Worm (Caenorhabditis elegans): ENCODE results near the gene crn-3.
A peak's percentile ranks its signal among the peaks of the same experiment; 100 is the strongest.

The crn-3 gene

DNA sequence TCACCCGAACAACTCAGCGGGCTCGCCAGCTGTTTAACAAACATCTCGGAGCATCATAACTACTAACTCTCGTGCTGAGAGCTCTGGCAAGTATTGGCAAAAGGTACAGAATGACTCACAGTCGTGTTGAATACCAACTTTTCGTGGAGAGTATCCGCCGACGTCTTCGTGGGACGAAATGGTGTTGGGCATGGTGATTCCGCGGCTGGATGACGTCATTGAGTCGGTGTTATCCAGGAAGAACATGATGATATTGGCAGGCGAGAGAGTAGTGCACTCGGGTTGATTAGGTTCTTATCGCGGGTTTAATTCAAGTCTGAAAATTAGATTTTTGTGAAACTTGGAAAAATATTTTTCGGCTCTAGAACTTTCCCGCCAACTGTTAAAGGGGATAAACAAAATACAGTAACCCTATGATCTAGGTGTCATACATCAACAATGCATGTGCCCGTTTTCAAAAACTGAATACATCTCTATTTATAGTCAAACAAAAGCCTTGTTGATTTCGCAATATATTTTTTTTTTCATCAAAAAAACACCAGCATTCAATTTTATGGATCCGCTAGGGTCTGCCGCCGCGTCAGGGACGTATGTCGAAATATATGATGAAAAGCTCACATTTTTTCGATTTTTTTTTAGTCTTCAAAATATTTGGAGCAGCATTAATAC lies 34.3 kb upstream of the crn-3 start:
- TF ChIP-seq sptf-1 (tag; optimal IDR thresholded peaks at IDR 0.05) (no peak), zip-8 (tag; optimal IDR thresholded peaks at IDR 0.05) (peak; percentile 9), hlh-1 (tag; optimal IDR thresholded peaks at IDR 0.05) (peak; percentile 15)

DNA sequence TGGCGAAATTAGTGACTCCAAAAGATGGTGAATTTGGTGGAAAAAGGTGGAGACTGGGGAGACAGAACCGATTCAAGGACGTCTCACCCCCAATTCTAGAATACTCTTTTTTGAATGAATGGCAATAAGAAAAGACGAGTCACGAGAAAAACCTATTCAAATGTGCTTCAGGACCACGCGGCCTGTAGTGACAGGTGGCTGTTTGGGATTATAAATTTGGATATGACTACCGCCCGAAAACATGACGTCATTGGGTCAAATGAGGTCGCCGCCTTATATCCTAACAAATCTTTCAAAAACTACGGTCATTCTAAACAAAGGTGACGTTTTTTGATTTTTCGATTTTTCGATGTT lies 33.8 kb upstream of the crn-3 start:
- no peak for TF ChIP-seq unc-120 (tag; optimal IDR thresholded peaks at IDR 0.05; ENCODE audit: poor library complexity, severe bottlenecking)
- peak; percentile 5 for TF ChIP-seq unc-62 (GFP tag; optimal IDR thresholded peaks at IDR 0.05)
- TF ChIP-seq mep-1 (tag; optimal IDR thresholded peaks at IDR 0.05), result no peak
- no peak for TF ChIP-seq unc-39 (tag; optimal IDR thresholded peaks at IDR 0.05)
- TF ChIP-seq bed-3 (GFP tag; optimal IDR thresholded peaks at IDR 0.05), result no peak
- no peak for TF ChIP-seq hlh-1 (tag; optimal IDR thresholded peaks at IDR 0.05)
- TF ChIP-seq nhr-76 (tag; optimal IDR thresholded peaks at IDR 0.05), result no peak
- TF ChIP-seq nhr-2 (tag; optimal IDR thresholded peaks at IDR 0.05), result peak; percentile 71
- TF ChIP-seq lin-32 (GFP tag; optimal IDR thresholded peaks at IDR 0.05), result peak; percentile 82
- no peak for TF ChIP-seq ham-2 (GFP tag; optimal IDR thresholded peaks at IDR 0.05)
- TF ChIP-seq drap-1 (GFP tag; optimal IDR thresholded peaks at IDR 0.05), result no peak
- TF ChIP-seq flh-1 (GFP tag; optimal IDR thresholded peaks at IDR 0.05), result no peak
- no peak for TF ChIP-seq nhr-237 (tag; optimal IDR thresholded peaks at IDR 0.05)
- TF ChIP-seq ztf-11 (tag; optimal IDR thresholded peaks at IDR 0.05), result no peak
- TF ChIP-seq snpc-4 (tag; optimal IDR thresholded peaks at IDR 0.05), result no peak
- TF ChIP-seq lin-13 (tag; optimal IDR thresholded peaks at IDR 0.05), result no peak
- no peak for TF ChIP-seq ces-1 (GFP tag; optimal IDR thresholded peaks at IDR 0.05)
- peak; percentile 40 for TF ChIP-seq cnd-1 (tag; optimal IDR thresholded peaks at IDR 0.05)
- no peak for TF ChIP-seq mls-2 (tag; optimal IDR thresholded peaks at IDR 0.05)
- no peak for TF ChIP-seq sem-2 (GFP tag; optimal IDR thresholded peaks at IDR 0.05)
- no peak for TF ChIP-seq nhr-12 (tag; optimal IDR thresholded peaks at IDR 0.05)
- TF ChIP-seq nhr-28 (tag; optimal IDR thresholded peaks at IDR 0.05), result no peak
- no peak for TF ChIP-seq mab-5 (tag; optimal IDR thresholded peaks at IDR 0.05)
- TF ChIP-seq lsy-2 (tag; optimal IDR thresholded peaks at IDR 0.05), result no peak
- TF ChIP-seq zip-8 (tag; optimal IDR thresholded peaks at IDR 0.05), result peak; percentile 50
- TF ChIP-seq elt-1 (tag; optimal IDR thresholded peaks at IDR 0.05; ENCODE audit: borderline replicate concordance, insufficient read depth), result no peak
- TF ChIP-seq tbx-8 (GFP tag; optimal IDR thresholded peaks at IDR 0.05), result no peak
- TF ChIP-seq elt-3 (tag; optimal IDR thresholded peaks at IDR 0.05), result no peak
- TF ChIP-seq sptf-1 (tag; optimal IDR thresholded peaks at IDR 0.05), result no peak
- TF ChIP-seq ceh-39 (tag; optimal IDR thresholded peaks at IDR 0.05), result no peak
- no peak for TF ChIP-seq pha-4 (tag; optimal IDR thresholded peaks at IDR 0.05)
- TF ChIP-seq ceh-83 (GFP tag; optimal IDR thresholded peaks at IDR 0.05), result no peak
- TF ChIP-seq M03D4.4 (tag; optimal IDR thresholded peaks at IDR 0.05), result no peak
- TF ChIP-seq ceh-43 (GFP tag; optimal IDR thresholded peaks at IDR 0.05), result no peak
- TF ChIP-seq blmp-1 (tag; optimal IDR thresholded peaks at IDR 0.05), result no peak

DNA sequence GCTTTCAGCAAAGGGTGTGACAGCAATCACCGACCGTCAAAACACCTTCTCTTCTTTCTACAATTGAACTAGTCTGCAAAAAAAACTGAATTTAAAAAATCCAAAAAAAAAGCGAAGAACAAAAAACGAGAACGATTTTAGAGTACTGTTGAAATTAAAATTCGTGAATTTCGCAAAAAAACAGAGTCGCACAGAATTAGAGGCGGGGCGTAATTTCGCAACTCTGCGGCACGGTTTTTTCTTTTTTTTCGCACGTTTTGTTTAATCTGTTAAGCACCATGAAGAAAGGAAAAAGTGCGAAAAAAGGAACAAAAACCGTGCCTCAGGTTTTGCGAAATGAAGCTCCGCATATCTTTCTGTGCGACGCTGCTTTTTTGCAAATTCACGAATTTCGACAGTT lies 32.9 kb upstream of the crn-3 start, which contains the start of gene mnk-1:
mnk-1 (minus strand) TSS at position 73 of the 400 bp plus-strand sequence.
- no peak for TF ChIP-seq sptf-1 (tag; optimal IDR thresholded peaks at IDR 0.05)
- no peak for TF ChIP-seq nhr-28 (tag; optimal IDR thresholded peaks at IDR 0.05)
- TF ChIP-seq zip-8 (tag; optimal IDR thresholded peaks at IDR 0.05), result no peak
- no peak for TF ChIP-seq lin-13 (tag; optimal IDR thresholded peaks at IDR 0.05)
- TF ChIP-seq lsy-2 (tag; optimal IDR thresholded peaks at IDR 0.05), result no peak
- TF ChIP-seq sem-2 (GFP tag; optimal IDR thresholded peaks at IDR 0.05), result no peak
- no peak for TF ChIP-seq mep-1 (tag; optimal IDR thresholded peaks at IDR 0.05)
- no peak for TF ChIP-seq hlh-1 (tag; optimal IDR thresholded peaks at IDR 0.05)
- TF ChIP-seq blmp-1 (tag; optimal IDR thresholded peaks at IDR 0.05), result no peak
- TF ChIP-seq ham-2 (GFP tag; optimal IDR thresholded peaks at IDR 0.05), result no peak
- TF ChIP-seq ceh-43 (GFP tag; optimal IDR thresholded peaks at IDR 0.05), result no peak
- no peak for TF ChIP-seq lin-32 (GFP tag; optimal IDR thresholded peaks at IDR 0.05)
- TF ChIP-seq ztf-11 (tag; optimal IDR thresholded peaks at IDR 0.05), result no peak
- no peak for TF ChIP-seq M03D4.4 (tag; optimal IDR thresholded peaks at IDR 0.05)
- TF ChIP-seq elt-3 (tag; optimal IDR thresholded peaks at IDR 0.05), result no peak
- no peak for TF ChIP-seq unc-62 (GFP tag; optimal IDR thresholded peaks at IDR 0.05)
- no peak for TF ChIP-seq mls-2 (tag; optimal IDR thresholded peaks at IDR 0.05)
- no peak for TF ChIP-seq ces-1 (GFP tag; optimal IDR thresholded peaks at IDR 0.05)
